ENCODE assay signal across 1 fruit fly cellular context in the genomic region with DNA sequence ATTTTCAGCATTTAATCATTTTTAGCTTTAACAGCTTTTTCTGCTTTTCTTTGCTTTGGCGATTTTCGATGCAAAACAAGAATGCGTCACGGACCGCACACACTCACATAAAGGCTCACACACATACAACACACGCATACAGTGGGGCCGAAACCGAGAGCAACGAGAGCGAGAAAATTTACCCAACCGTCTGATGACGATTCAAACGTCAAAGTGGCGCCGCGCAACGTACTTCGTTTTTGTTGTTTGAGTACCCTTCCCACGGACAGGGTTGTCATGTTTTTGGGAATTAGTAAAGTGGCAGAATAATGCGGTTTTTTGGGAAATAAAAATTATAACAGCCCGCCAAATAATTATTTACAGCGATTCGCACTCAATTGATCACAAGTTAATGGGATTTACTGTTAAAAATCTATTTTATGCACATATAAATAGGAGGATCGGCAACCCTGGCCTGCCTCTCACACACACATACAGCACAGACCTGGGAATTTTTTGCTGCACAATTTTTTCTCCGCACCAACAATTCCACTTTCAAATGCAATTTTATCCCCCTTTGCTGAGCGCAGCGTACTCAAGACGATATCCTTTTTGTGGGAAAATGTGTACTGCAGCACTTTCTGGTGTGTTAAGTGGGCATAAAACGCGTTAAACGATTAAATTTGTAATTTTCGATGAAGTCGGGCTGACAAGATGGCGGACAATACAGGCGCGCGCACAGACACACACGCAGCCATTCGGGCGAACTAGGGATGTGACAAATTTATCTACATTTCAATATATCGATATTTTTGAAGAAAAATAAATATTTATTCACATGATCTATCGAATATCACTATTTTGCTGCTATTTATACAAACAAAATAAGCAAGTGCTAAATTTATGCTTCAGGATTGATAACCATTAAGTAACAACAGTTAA.
TF ChIP-seq lines count a peak whose summit lies in the region.

No protein-coding gene starts in this region.

TF ChIP-seq in whole organism, embryonic, 481 proteins besides CTCF, POLR2A, EP300 and RAD21 (continued from another document):
- TF ChIP-seq CG8388 (GFP tag; optimal IDR thresholded peaks at IDR 0.05; lab: Kevin White, UChicago) (peak; percentile 91), zf30C (GFP tag; optimal IDR thresholded peaks at IDR 0.05; lab: Kevin White, UChicago) (peak; percentile 26), CG7839 (tag; optimal IDR thresholded peaks at IDR 0.05; lab: Kevin White, UChicago) (peak; percentile 95), slou (GFP tag; optimal IDR thresholded peaks at IDR 0.05; lab: Kevin White, UChicago) (peak; percentile 49), croc (GFP tag; conservative IDR thresholded peaks at IDR 0.05; lab: Robert Waterston, UW) (peak; percentile 80), Asciz (GFP tag; optimal IDR thresholded peaks at IDR 0.05; lab: Kevin White, UChicago) (peak; percentile 86), CG17568 (GFP tag; optimal IDR thresholded peaks at IDR 0.05; lab: Kevin White, UChicago) (peak; percentile 94), repo (GFP tag; optimal IDR thresholded peaks at IDR 0.05; lab: Kevin White, UChicago) (peak; percentile 86), twi (tag; optimal IDR thresholded peaks at IDR 0.05; lab: Kevin White, UChicago) (peak; percentile 86), CG10543 (GFP tag; optimal IDR thresholded peaks at IDR 0.05; lab: Kevin White, UChicago) (peak; percentile 97), CrebB (tag; optimal IDR thresholded peaks at IDR 0.05; lab: Kevin White, UChicago) (peak; percentile 90), Pdp1 (GFP tag; optimal IDR thresholded peaks at IDR 0.05; lab: Kevin White, UChicago) (peak; percentile 86 to 93), ash1 (GFP tag; optimal IDR thresholded peaks at IDR 0.05; lab: Kevin White, UChicago) (peak; percentile 27), CG18011 (GFP tag; optimal IDR thresholded peaks at IDR 0.05; lab: Kevin White, UChicago) (peak; percentile 79), CG1792 (GFP tag; optimal IDR thresholded peaks at IDR 0.05; lab: Kevin White, UChicago) (peak; percentile 89), pfk (GFP tag; optimal IDR thresholded peaks at IDR 0.05; lab: Kevin White, UChicago) (peak; percentile 51), da (GFP tag; optimal IDR thresholded peaks at IDR 0.05; lab: Kevin White, UChicago) (peak; percentile 88), nau (GFP tag; optimal IDR thresholded peaks at IDR 0.05; lab: Kevin White, UChicago) (peak; percentile 92), CG8478 (optimal IDR thresholded peaks at IDR 0.05; lab: Kevin White, UChicago) (no peak), CG15696 (tag; optimal IDR thresholded peaks at IDR 0.05; lab: Kevin White, UChicago) (peak; percentile 93), mam (GFP tag; optimal IDR thresholded peaks at IDR 0.05; lab: Kevin White, UChicago) (peak; percentile 91), Antp (GFP tag; optimal IDR thresholded peaks at IDR 0.05; lab: Kevin White, UChicago) (peak; percentile 88), CG17829 (tag; optimal IDR thresholded peaks at IDR 0.05; lab: Kevin White, UChicago) (peak; percentile 95), Hand (GFP tag; optimal IDR thresholded peaks at IDR 0.05; lab: Kevin White, UChicago) (peak; percentile 93), Mrtf (GFP tag; IDR thresholded peaks at IDR 0.05; lab: Robert Waterston, UW) (peak; percentile 91), CG34224 (GFP tag; IDR thresholded peaks at IDR 0.05; lab: Robert Waterston, UW; ENCODE audit: partially characterized antibody) (peak; percentile 37; the same call in 2 of the 3 replicates), dm (GFP tag; optimal IDR thresholded peaks at IDR 0.05; lab: Kevin White, UChicago) (peak; percentile 66), Ets65A (GFP tag; lab: Kevin White, UChicago) (peak; percentile 97), CG4820 (GFP tag; optimal IDR thresholded peaks at IDR 0.05; lab: Kevin White, UChicago) (peak; percentile 88), C15 (GFP tag; IDR thresholded peaks at IDR 0.05; lab: Robert Waterston, UW) (peak; percentile 59; the same call in 1 of the 3 replicates), Oaz (GFP tag; IDR thresholded peaks at IDR 0.05; lab: Robert Waterston, UW) (peak; percentile 84), Fer1 (GFP tag; optimal IDR thresholded peaks at IDR 0.05; lab: Kevin White, UChicago) (peak; percentile 96), kay (GFP tag; optimal IDR thresholded peaks at IDR 0.05; lab: Kevin White, UChicago) (peak; percentile 87), HLH3B (GFP tag; IDR thresholded peaks at IDR 0.05; lab: Robert Waterston, UW) (peak; percentile 89), CG3726 (GFP tag; IDR thresholded peaks at IDR 0.05; lab: Robert Waterston, UW) (peak; percentile 82; the same call in 1 of the 3 replicates), ttk (GFP tag; IDR thresholded peaks at IDR 0.05; lab: Robert Waterston, UW) (peak; percentile 88)
